Fruit fly (Drosophila melanogaster): ENCODE measurements around the gene CG13887.

The CG13887 gene

DNA sequence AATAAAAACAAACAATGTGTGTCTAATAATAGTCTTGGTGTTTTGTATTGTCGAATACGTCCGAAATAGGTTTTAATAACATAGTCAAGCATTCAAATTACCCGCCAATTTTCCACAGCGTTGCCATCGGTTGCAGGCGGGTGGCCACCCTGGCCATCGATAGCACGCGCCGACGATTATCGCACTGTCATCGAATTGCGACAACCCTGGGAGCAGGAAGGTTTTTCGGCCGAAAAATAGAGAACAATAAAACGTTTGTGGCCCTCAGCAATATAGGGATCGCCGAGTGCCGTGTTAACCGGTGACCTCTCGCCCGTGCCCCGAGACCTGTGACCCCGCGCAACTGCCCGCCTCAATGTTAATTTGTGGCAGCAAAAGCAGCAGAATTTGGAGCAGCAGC, 34.1 kb downstream of the CG13887 start, which contains the start of gene Usp10 (continued):
- TF ChIP-seq sens (GFP tag) (no peak), CG8478 (optimal IDR thresholded peaks at IDR 0.05) (no peak), CG8089 (GFP tag; optimal IDR thresholded peaks at IDR 0.05) (no peak), zen2 (GFP tag; IDR thresholded peaks at IDR 0.05; ENCODE audit: partially characterized antibody) (peak; percentile 68), CG11723 (GFP tag; optimal IDR thresholded peaks at IDR 0.05) (no peak), Nf-YB (GFP tag; optimal IDR thresholded peaks at IDR 0.05) (no peak), fu2 (GFP tag; optimal IDR thresholded peaks at IDR 0.05) (no peak), CG2712 (tag; optimal IDR thresholded peaks at IDR 0.05) (peak; percentile 2), gce (GFP tag; IDR thresholded peaks at IDR 0.05) (no peak), CG7839 (tag; optimal IDR thresholded peaks at IDR 0.05) (no peak), Fer2 (tag; optimal IDR thresholded peaks at IDR 0.05) (no peak), corto (GFP tag; optimal IDR thresholded peaks at IDR 0.05) (no peak), Pdp1 (GFP tag; optimal IDR thresholded peaks at IDR 0.05) (peak in 1 of 2 experiments; percentile 38), dan (GFP tag; IDR thresholded peaks at IDR 0.05) (no peak), Tbp (GFP tag; optimal IDR thresholded peaks at IDR 0.05) (no peak), CG17802 (tag; optimal IDR thresholded peaks at IDR 0.05) (no peak), Sry-β (GFP tag; optimal IDR thresholded peaks at IDR 0.05) (no peak), vnd (GFP tag; IDR thresholded peaks at IDR 0.05; ENCODE audit: partially characterized antibody) (peak; percentile 56; the same call in 2 of the 3 replicates), CG13296 (GFP tag; optimal IDR thresholded peaks at IDR 0.05) (no peak), CG10543 (GFP tag; optimal IDR thresholded peaks at IDR 0.05) (no peak), CG10979 (tag; optimal IDR thresholded peaks at IDR 0.05) (no peak), CG9727 (GFP tag; optimal IDR thresholded peaks at IDR 0.05) (no peak), MTF-1 (GFP tag; optimal IDR thresholded peaks at IDR 0.05; ENCODE audit: borderline replicate concordance) (no peak), onecut (GFP tag; IDR thresholded peaks at IDR 0.05) (no peak), ara (GFP tag; IDR thresholded peaks at IDR 0.05) (no peak), CG4707 (GFP tag; optimal IDR thresholded peaks at IDR 0.05) (no peak), bab2 (GFP tag; optimal IDR thresholded peaks at IDR 0.05) (no peak), repo (GFP tag; optimal IDR thresholded peaks at IDR 0.05) (no peak), ewg (GFP tag; optimal IDR thresholded peaks at IDR 0.05) (no peak), CG5180 (GFP tag; optimal IDR thresholded peaks at IDR 0.05) (no peak), NFAT (GFP tag; IDR thresholded peaks at IDR 0.05) (0 out of 2 replicates have a peak, but pooled peaks have one; percentile 19), ci (GFP tag; IDR thresholded peaks at IDR 0.05) (peak; percentile 54; the same call in 1 of the 3 replicates), esg (GFP tag; conservative IDR thresholded peaks at IDR 0.05) (no peak), cas (GFP tag; IDR thresholded peaks at IDR 0.05) (no peak), Mes4 (GFP tag; optimal IDR thresholded peaks at IDR 0.05) (no peak), Atf6 (GFP tag; IDR thresholded peaks at IDR 0.05) (no peak), trem (tag; optimal IDR thresholded peaks at IDR 0.05) (peak; percentile 59), dmrt99B (tag; optimal IDR thresholded peaks at IDR 0.05) (no peak), CG3995 (GFP tag; optimal IDR thresholded peaks at IDR 0.05) (peak; percentile 57), CG43689 (GFP tag; IDR thresholded peaks at IDR 0.05) (no peak), Doc2 (GFP tag; IDR thresholded peaks at IDR 0.05) (no peak), Dip3 (GFP tag; optimal IDR thresholded peaks at IDR 0.05) (no peak), CG3726 (GFP tag; IDR thresholded peaks at IDR 0.05) (no peak), unc-4 (GFP tag; IDR thresholded peaks at IDR 0.05; ENCODE audit: partially characterized antibody) (peak; percentile 74), pros (GFP tag; optimal IDR thresholded peaks at IDR 0.05) (no peak), CG8359 (GFP tag; optimal IDR thresholded peaks at IDR 0.05; ENCODE audit: borderline replicate concordance) (no peak), HHEX (GFP tag; optimal IDR thresholded peaks at IDR 0.05) (no peak), wor (GFP tag; IDR thresholded peaks at IDR 0.05) (no peak), slou (GFP tag; optimal IDR thresholded peaks at IDR 0.05) (no peak), CG9215 (GFP tag; IDR thresholded peaks at IDR 0.05) (no peak), CG7357 (GFP tag; IDR thresholded peaks at IDR 0.05) (no peak), pum (GFP tag; optimal IDR thresholded peaks at IDR 0.05) (no peak)
